Fruit fly (Drosophila melanogaster) whole organism: Measurements from ENCODE around the gene Mkrn1.

Source experiments
- CG8478 ChIP-seq: fragments of >200 bp; optimal IDR thresholded peaks from 2 replicates; lab custom pipeline; 2018; ENCODE audit warnings: inconsistent platforms
- Dll ChIP-seq: fragments of >200 bp; optimal IDR thresholded peaks from 2 replicates; lab custom pipeline; 2017
- EcR ChIP-seq, 2 experiments: fragments of >200 bp; optimal IDR thresholded peaks; 2 replicates each; lab custom pipeline; 2017; ENCODE audit warnings: missing biosample characterization in 2 of 2, missing genetic modification characterization in 2 of 2, missing genetic modification reagents in 2 of 2
- pan ChIP-seq: fragments of >200 bp; optimal IDR thresholded peaks from 2 replicates; lab custom pipeline; 2017
- psq ChIP-seq: fragments of >200 bp; optimal IDR thresholded peaks from 2 replicates; lab custom pipeline; 2017
- usp ChIP-seq: fragments of >200 bp; optimal IDR thresholded peaks from 2 replicates; lab custom pipeline; 2017; ENCODE audit warnings: missing biosample characterization, missing genetic modification characterization, mixed read lengths

The Mkrn1 gene

dm6 chr3L:21533270-21533948, at the start of gene Mkrn1:
Mkrn1 (minus strand) TSS chr3L:21533713.
- no peak for TF ChIP-seq Dll (lab: Kevin White, UChicago)
- TF ChIP-seq CG8478, result no peak
- no peak for TF ChIP-seq psq (lab: Kevin White, UChicago)
- no peak for TF ChIP-seq pan (lab: Kevin White, UChicago)
- TF ChIP-seq usp (GFP tag; lab: Kevin White, UChicago), result no peak
- TF ChIP-seq EcR (GFP tag; optimal IDR thresholded peaks at IDR 0.05; lab: Kevin White, UChicago), result no peak

dm6 chr3L:21581984-21582383, 48.5 kb upstream of the Mkrn1 start:
- TF ChIP-seq pan (lab: Kevin White, UChicago), result no peak
- no peak for TF ChIP-seq CG8478
- no peak for TF ChIP-seq Dll (lab: Kevin White, UChicago)
- TF ChIP-seq psq (lab: Kevin White, UChicago), result no peak
- TF ChIP-seq usp (GFP tag; lab: Kevin White, UChicago), result no peak
- TF ChIP-seq EcR (GFP tag; optimal IDR thresholded peaks at IDR 0.05; lab: Kevin White, UChicago), result no peak

dm6 chr3L:21574296-21574745, 40.8 kb upstream of the Mkrn1 start:
- TF ChIP-seq psq (lab: Kevin White, UChicago) (no peak), pan (lab: Kevin White, UChicago) (no peak), EcR (GFP tag; optimal IDR thresholded peaks at IDR 0.05; lab: Kevin White, UChicago) (no peak), Dll (lab: Kevin White, UChicago) (no peak), usp (GFP tag; lab: Kevin White, UChicago) (no peak), CG8478 (no peak)

- TF ChIP-seq pan (lab: Kevin White, UChicago) (no peak), psq (lab: Kevin White, UChicago) (no peak)
These were observed 40.3 kb upstream of the Mkrn1 start, which contains the start of gene EMC10 for dm6 chr3L:21573831-21574230. EMC10 (plus strand) TSS chr3L:21574131.

dm6 chr3L:21568848-21569372, 35.4 kb upstream of the Mkrn1 start, which contains the start of the genes CRIF and SMC5:
CRIF (minus strand) TSS chr3L:21568898.
SMC5 (plus strand) TSS chr3L:21569176.
- TF ChIP-seq Dll (lab: Kevin White, UChicago) (no peak), pan (lab: Kevin White, UChicago) (no peak), EcR (GFP tag; optimal IDR thresholded peaks at IDR 0.05; lab: Kevin White, UChicago) (no peak), psq (lab: Kevin White, UChicago) (no peak), usp (GFP tag; lab: Kevin White, UChicago) (no peak)

- TF ChIP-seq Dll (lab: Kevin White, UChicago) (no peak), CG8478 (no peak), usp (GFP tag; lab: Kevin White, UChicago) (no peak), pan (lab: Kevin White, UChicago) (no peak), EcR (GFP tag; optimal IDR thresholded peaks at IDR 0.05; lab: Kevin White, UChicago) (no peak), psq (lab: Kevin White, UChicago) (no peak)
These were observed 34.7 kb upstream of the Mkrn1 start for dm6 chr3L:21568254-21568653.

dm6 chr3L:21565126-21565525, 31.6 kb upstream of the Mkrn1 start, which contains the start of gene CG7634:
CG7634 (plus strand) TSS chr3L:21565426.
- no peak for TF ChIP-seq EcR (GFP tag; optimal IDR thresholded peaks at IDR 0.05; lab: Kevin White, UChicago)
- no peak for TF ChIP-seq usp (GFP tag; lab: Kevin White, UChicago)
- no peak for TF ChIP-seq CG8478
- no peak for TF ChIP-seq pan (lab: Kevin White, UChicago)
- no peak for TF ChIP-seq psq (lab: Kevin White, UChicago)
- TF ChIP-seq Dll (lab: Kevin White, UChicago), result no peak

dm6 chr3L:21562081-21562480, 28.6 kb upstream of the Mkrn1 start, which contains the start of gene CapaR:
CapaR (minus strand) TSS chr3L:21562181.
- no peak for TF ChIP-seq CG8478
- no peak for TF ChIP-seq Dll (lab: Kevin White, UChicago)
- TF ChIP-seq EcR (GFP tag; optimal IDR thresholded peaks at IDR 0.05; lab: Kevin White, UChicago), result no peak
- TF ChIP-seq pan (lab: Kevin White, UChicago), result no peak
- TF ChIP-seq usp (GFP tag; lab: Kevin White, UChicago), result no peak
- no peak for TF ChIP-seq psq (lab: Kevin White, UChicago)

dm6 chr3L:21558176-21558871, 24.8 kb upstream of the Mkrn1 start, which contains the start of gene CG7173:
CG7173 (minus strand) TSS chr3L:21558226.
- no peak for TF ChIP-seq pan (lab: Kevin White, UChicago)
- no peak for TF ChIP-seq usp (GFP tag; lab: Kevin White, UChicago)
- TF ChIP-seq CG8478, result no peak
- TF ChIP-seq EcR (GFP tag; optimal IDR thresholded peaks at IDR 0.05; lab: Kevin White, UChicago), result no peak
- TF ChIP-seq psq (lab: Kevin White, UChicago), result no peak
- TF ChIP-seq Dll (lab: Kevin White, UChicago), result no peak

- TF ChIP-seq EcR (GFP tag; optimal IDR thresholded peaks at IDR 0.05; lab: Kevin White, UChicago) (no peak), Dll (lab: Kevin White, UChicago) (no peak), usp (GFP tag; lab: Kevin White, UChicago) (no peak), CG8478 (no peak), psq (lab: Kevin White, UChicago) (no peak), pan (lab: Kevin White, UChicago) (no peak)
These were observed 21.2 kb upstream of the Mkrn1 start, which contains the start of gene Wnk for dm6 chr3L:21554752-21555151. Wnk (minus strand) TSS chr3L:21554928.

dm6 chr3L:21542059-21542458, 8.5 kb upstream of the Mkrn1 start, which contains the start of gene CG33290:
CG33290 (plus strand) TSS chr3L:21542359.
- TF ChIP-seq EcR (GFP tag; optimal IDR thresholded peaks at IDR 0.05; lab: Kevin White, UChicago), result no peak
- TF ChIP-seq Dll (lab: Kevin White, UChicago), result no peak
- no peak for TF ChIP-seq usp (GFP tag; lab: Kevin White, UChicago)
- TF ChIP-seq CG8478, result no peak
- no peak for TF ChIP-seq psq (lab: Kevin White, UChicago)
- TF ChIP-seq pan (lab: Kevin White, UChicago), result no peak
